Worm (Caenorhabditis elegans) whole organism, midembryonic: ENCODE results near the gene R11.4.

Source experiments
- flt-1 ChIP-seq: fragments of 200-800 bp; sonication (Bioruptor generic); IDR thresholded peaks from 2 replicates; pipeline ENCODE4 v1.3.6; 2022; ENCODE audit warnings: missing genetic modification characterization, missing compliant biosample characterization
- klf-2 ChIP-seq: fragments of 200-800 bp; sonication (Bioruptor generic); conservative IDR thresholded peaks from 2 replicates; pipeline ENCODE4 v1.3.6; 2022; ENCODE audit warnings: missing genetic modification reagents, missing genetic modification characterization, missing compliant biosample characterization
- ref-1 ChIP-seq: fragments of 200-800 bp; sonication (Bioruptor generic); conservative IDR thresholded peaks from 2 replicates; pipeline ENCODE4 v1.3.6; 2022; ENCODE audit warnings: missing genetic modification reagents, missing genetic modification characterization, missing compliant biosample characterization
- ztf-29 ChIP-seq: fragments of 200-800 bp; sonication (Bioruptor generic); IDR thresholded peaks from 2 replicates; pipeline ENCODE4 v1.3.6; 2022; ENCODE audit warnings: missing genetic modification reagents, missing genetic modification characterization, missing compliant biosample characterization

- TF ChIP-seq flt-1 (GFP tag; lab: Robert Waterston, UW) (no peak), klf-2 (GFP tag; lab: Robert Waterston, UW) (no peak), ztf-29 (GFP tag; lab: Robert Waterston, UW) (no peak), ref-1 (GFP tag; lab: Robert Waterston, UW) (no peak)
These were observed 43.9 kb downstream of the R11.4 start for ce11 chrX:16166484-16166883.
